Fruit fly (Drosophila melanogaster) whole organism, embryonic: ENCODE data around the gene ca.

Experiments
- ATbp ChIP-seq: fragments of 200-800 bp; sonication (Bioruptor generic); optimal IDR thresholded peaks from 2 replicates; lab custom pipeline; 2017; ENCODE audit warnings: missing biosample characterization, mild to moderate bottlenecking, missing genetic modification characterization, missing genetic modification reagents
- CG10654 ChIP-seq: fragments of 200-800 bp; sonication (Bioruptor generic); optimal IDR thresholded peaks from 2 replicates; lab custom pipeline; 2016; ENCODE audit warnings: missing biosample characterization, missing genetic modification characterization
- CG14014 ChIP-seq: fragments of 200-800 bp; sonication (Bioruptor generic); IDR thresholded peaks from 2 replicates; pipeline ENCODE4 v1.3.6; 2022; ENCODE audit warnings: missing biosample characterization, missing genetic modification characterization
- CG14441 ChIP-seq: fragments of 200-800 bp; sonication (Bioruptor generic); IDR thresholded peaks from 2 replicates; pipeline ENCODE4 v1.3.6; 2022; ENCODE audit warnings: missing biosample characterization, missing genetic modification characterization
- CG1603 ChIP-seq: fragments of 200-800 bp; sonication (Bioruptor generic); optimal IDR thresholded peaks from 2 replicates; lab custom pipeline; 2019; ENCODE audit warnings: missing biosample characterization, mild to moderate bottlenecking, missing genetic modification characterization, moderate library complexity
- CG16863 ChIP-seq: fragments of 200-800 bp; sonication (Bioruptor generic); optimal IDR thresholded peaks from 3 replicates; lab custom pipeline; 2016; ENCODE audit warnings: missing biosample characterization, missing genetic modification characterization
- CG17328 ChIP-seq: fragments of 200-800 bp; sonication (Bioruptor generic); IDR thresholded peaks from 2 replicates; pipeline ENCODE4 v1.3.6; 2022; ENCODE audit warnings: missing biosample characterization, missing genetic modification characterization
- CG18262 ChIP-seq: fragments of 200-800 bp; optimal IDR thresholded peaks from 3 replicates; lab custom pipeline; 2019; ENCODE audit warnings: missing biosample characterization, mild to moderate bottlenecking, missing genetic modification characterization, moderate library complexity
- CG2120 ChIP-seq: fragments of 200-800 bp; sonication (Bioruptor generic); optimal IDR thresholded peaks from 3 replicates; lab custom pipeline; 2016; ENCODE audit warnings: missing biosample characterization, missing genetic modification characterization
- CG2678 ChIP-seq: fragments of 200-800 bp; sonication (Bioruptor generic); optimal IDR thresholded peaks from 3 replicates; lab custom pipeline; 2019; ENCODE audit warnings: missing biosample characterization, mild to moderate bottlenecking, missing genetic modification characterization, moderate library complexity
- CG30431 ChIP-seq: fragments of 200-800 bp; sonication (Bioruptor generic); optimal IDR thresholded peaks from 2 replicates; lab custom pipeline; 2017; ENCODE audit warnings: missing biosample characterization, missing genetic modification characterization
- CG32767 ChIP-seq: fragments of 200-800 bp; sonication (Bioruptor generic); IDR thresholded peaks from 2 replicates; pipeline ENCODE4 v1.3.6; 2022; ENCODE audit warnings: missing biosample characterization, missing genetic modification characterization
- CG32772 ChIP-seq: fragments of 200-800 bp; sonication (Bioruptor generic); IDR thresholded peaks from 2 replicates; pipeline ENCODE4 v1.3.6; 2022; ENCODE audit warnings: missing biosample characterization, missing genetic modification characterization
- CG6272 ChIP-seq: fragments of 200-800 bp; sonication (Bioruptor generic); IDR thresholded peaks from 2 replicates; pipeline ENCODE4 v1.3.6; 2022; ENCODE audit warnings: missing biosample characterization, missing genetic modification characterization
- CG6689 ChIP-seq: fragments of 200-800 bp; sonication (Bioruptor generic); IDR thresholded peaks from 2 replicates; pipeline ENCODE4 v1.3.6; 2022; ENCODE audit warnings: missing biosample characterization, missing genetic modification characterization
- CG7839 ChIP-seq: fragments of 200-800 bp; sonication (Bioruptor generic); optimal IDR thresholded peaks from 3 replicates; lab custom pipeline; 2018; ENCODE audit warnings: missing biosample characterization, mild to moderate bottlenecking, missing genetic modification characterization, moderate library complexity
- CG8359 ChIP-seq: fragments of 200-800 bp; sonication (Bioruptor generic); optimal IDR thresholded peaks from 2 replicates; lab custom pipeline; 2017; ENCODE audit warnings: missing biosample characterization, mild to moderate bottlenecking, missing genetic modification characterization, borderline replicate concordance
- CG9609 ChIP-seq: fragments of 200-800 bp; sonication (Bioruptor generic); optimal IDR thresholded peaks from 3 replicates; lab custom pipeline; 2016; ENCODE audit warnings: missing biosample characterization, missing genetic modification characterization
- CG9876 ChIP-seq: fragments of 200-800 bp; sonication (Bioruptor generic); optimal IDR thresholded peaks from 2 replicates; lab custom pipeline; 2016; ENCODE audit warnings: missing biosample characterization, missing genetic modification characterization
- Mrtf ChIP-seq: fragments of 200-800 bp; sonication (Bioruptor generic); IDR thresholded peaks from 3 replicates; pipeline ENCODE4 v1.3.6; 2022; ENCODE audit warnings: missing biosample characterization, missing genetic modification characterization
- Oaz ChIP-seq: fragments of 200-800 bp; sonication (Bioruptor generic); IDR thresholded peaks from 2 replicates; pipeline ENCODE4 v1.3.6; 2022; ENCODE audit warnings: missing biosample characterization, missing genetic modification characterization
- Ptx1 ChIP-seq: fragments of 200-800 bp; sonication (Bioruptor generic); IDR thresholded peaks from 2 replicates; pipeline ENCODE4 v1.3.6; 2022; ENCODE audit warnings: missing biosample characterization, missing genetic modification characterization
- Rfx ChIP-seq: fragments of 200-800 bp; sonication (Bioruptor generic); IDR thresholded peaks from 2 replicates; pipeline ENCODE4 v1.3.6; 2022; ENCODE audit warnings: missing biosample characterization, missing genetic modification characterization
- Side ChIP-seq: fragments of 200-800 bp; sonication (Bioruptor generic); optimal IDR thresholded peaks from 2 replicates; lab custom pipeline; 2016; ENCODE audit warnings: missing biosample characterization, missing genetic modification characterization
- Sin3A ChIP-seq: fragments of >200 bp; optimal IDR thresholded peaks from 2 replicates; lab custom pipeline; 2018
- Stat92E ChIP-seq, 3 experiments: fragments of >200 bp in 2 of 3; fragments of 200-800 bp in 1 of 3; sonication (Bioruptor generic) in 1 of 3; optimal IDR thresholded peaks; 2 replicates each; lab custom pipeline; 2017 to 2019; ENCODE audit warnings: missing biosample characterization in 3 of 3, missing genetic modification characterization in 3 of 3, mild to moderate bottlenecking in 1 of 3, moderate library complexity in 1 of 3
- al ChIP-seq: fragments of 200-800 bp; sonication (Bioruptor generic); IDR thresholded peaks from 2 replicates; pipeline ENCODE4 v1.3.6; 2022; ENCODE audit warnings: missing biosample characterization, missing genetic modification characterization
- ash1 ChIP-seq: fragments of 200-800 bp; sonication (Bioruptor generic); optimal IDR thresholded peaks from 2 replicates; lab custom pipeline; 2018; ENCODE audit warnings: missing biosample characterization, mild to moderate bottlenecking, missing genetic modification characterization
- bsh ChIP-seq, 2 experiments: fragments of 200-800 bp; sonication (Bioruptor generic); optimal IDR thresholded peaks; 2 replicates each; lab custom pipeline; 2017 to 2018; ENCODE audit warnings: mild to moderate bottlenecking in 2 of 2, missing biosample characterization in 2 of 2, missing genetic modification characterization in 2 of 2, moderate library complexity in 1 of 2
- dpn ChIP-seq, 2 experiments: fragments of 200-800 bp; sonication (Bioruptor generic); optimal IDR thresholded peaks; 3 replicates each; lab custom pipeline; 2016; ENCODE audit warnings: missing biosample characterization in 2 of 2, missing genetic modification characterization in 2 of 2
- esg ChIP-seq: fragments of 200-800 bp; sonication (Bioruptor generic); conservative IDR thresholded peaks from 2 replicates; pipeline ENCODE4 v1.3.6; 2022; ENCODE audit warnings: missing biosample characterization, missing genetic modification characterization
- fd96Cb ChIP-seq: fragments of 200-800 bp; sonication (Bioruptor generic); optimal IDR thresholded peaks from 2 replicates; lab custom pipeline; 2018; ENCODE audit warnings: missing biosample characterization, mild to moderate bottlenecking, missing genetic modification characterization, moderate library complexity
- klu ChIP-seq: fragments of 200-800 bp; sonication (Bioruptor generic); IDR thresholded peaks from 2 replicates; pipeline ENCODE4 v1.3.6; 2022; ENCODE audit warnings: missing biosample characterization, missing genetic modification characterization
- lab ChIP-seq: fragments of 200-800 bp; sonication (Bioruptor generic); optimal IDR thresholded peaks from 3 replicates; lab custom pipeline; 2017; ENCODE audit warnings: missing biosample characterization, missing genetic modification characterization, mild to moderate bottlenecking, moderate library complexity, missing genetic modification reagents
- lilli ChIP-seq: fragments of 200-800 bp; sonication (Bioruptor generic); optimal IDR thresholded peaks from 3 replicates; lab custom pipeline; 2016; ENCODE audit warnings: missing biosample characterization, missing genetic modification characterization
- nmo ChIP-seq: fragments of 200-800 bp; sonication (Bioruptor generic); optimal IDR thresholded peaks from 2 replicates; lab custom pipeline; 2018; ENCODE audit warnings: missing biosample characterization, mild to moderate bottlenecking, missing genetic modification characterization, moderate library complexity
- pum ChIP-seq: fragments of 200-800 bp; sonication (Bioruptor generic); optimal IDR thresholded peaks from 2 replicates; lab custom pipeline; 2016; ENCODE audit warnings: missing biosample characterization, missing genetic modification characterization
- sc ChIP-seq, 3 experiments: fragments of >200 bp in 2 of 3; fragments of 200-800 bp in 1 of 3; sonication (Bioruptor generic) in 1 of 3; optimal IDR thresholded peaks; 2 replicates in 2 of 3; 3 replicates in 1 of 3; lab custom pipeline; 2017; ENCODE audit warnings: mild to moderate bottlenecking in 1 of 3, missing biosample characterization in 1 of 3, missing genetic modification characterization in 1 of 3, missing genetic modification reagents in 1 of 3
- sens ChIP-seq: fragments of 200-800 bp; sonication (Bioruptor generic); peaks from one replicate; lab custom pipeline; 2016; ENCODE audit warnings: missing biosample characterization, missing genetic modification characterization
- sna ChIP-seq: fragments of 200-800 bp; sonication (Bioruptor generic); IDR thresholded peaks from 2 replicates; pipeline ENCODE4 v1.3.6; 2022; ENCODE audit warnings: missing biosample characterization, missing genetic modification characterization; ENCODE audit not compliant: partially characterized antibody
- tna ChIP-seq: fragments of 200-800 bp; sonication (Bioruptor generic); IDR thresholded peaks from 2 replicates; pipeline ENCODE4 v1.3.6; 2022; ENCODE audit warnings: missing biosample characterization, missing genetic modification characterization; ENCODE audit not compliant: partially characterized antibody
- unc-4 ChIP-seq: fragments of 200-800 bp; sonication (Bioruptor generic); IDR thresholded peaks from 2 replicates; pipeline ENCODE4 v1.3.6; 2022; ENCODE audit warnings: missing biosample characterization, missing genetic modification characterization; ENCODE audit not compliant: partially characterized antibody
- unpg ChIP-seq: fragments of 200-800 bp; sonication (Bioruptor generic); optimal IDR thresholded peaks from 3 replicates; lab custom pipeline; 2018; ENCODE audit warnings: missing biosample characterization, mild to moderate bottlenecking, missing genetic modification characterization, moderate library complexity
- wor ChIP-seq: fragments of 200-800 bp; sonication (Bioruptor generic); IDR thresholded peaks from 2 replicates; pipeline ENCODE4 v1.3.6; 2022; ENCODE audit warnings: missing biosample characterization, missing genetic modification characterization
- zfh2 ChIP-seq: fragments of 200-800 bp; sonication (Bioruptor generic); optimal IDR thresholded peaks from 2 replicates; lab custom pipeline; 2016; ENCODE audit warnings: missing biosample characterization, missing genetic modification characterization

The ca gene

DNA sequence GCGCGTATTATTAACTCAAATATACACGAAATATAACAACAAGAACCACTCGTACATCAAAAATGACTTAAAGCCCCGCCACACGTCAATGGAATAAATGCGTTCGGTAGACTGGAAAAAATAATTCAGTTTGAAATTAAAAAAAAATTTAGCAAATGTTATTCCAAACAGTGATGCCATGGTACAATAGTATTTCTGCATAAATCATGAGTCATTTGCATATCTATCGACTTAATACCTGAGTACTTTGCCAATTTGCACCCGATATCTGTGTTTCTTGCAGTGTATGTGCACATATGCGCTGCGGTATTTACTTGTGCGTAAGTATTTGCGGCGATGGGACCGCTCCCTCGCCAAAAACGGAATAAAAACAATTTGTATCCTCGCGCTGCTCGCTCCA, 43.5 kb upstream of the ca start (continued):
- TF ChIP-seq sna (no peak), sc (optimal IDR thresholded peaks at IDR 0.05; lab: Kevin White, UChicago) (no peak), sc (GFP tag; optimal IDR thresholded peaks at IDR 0.05; lab: Kevin White, UChicago) (peak; percentile 2), wor (no peak), Oaz (GFP tag; lab: Robert Waterston, UW) (0 out of 2 replicates have a peak, but pooled peaks have one; percentile 15), Sin3A (lab: Kevin White, UChicago) (no peak), CG32767 (GFP tag; lab: Robert Waterston, UW) (no peak), zfh2 (GFP tag; lab: Kevin White, UChicago) (peak; percentile 31), CG30431 (GFP tag; lab: Kevin White, UChicago) (peak; percentile 15), CG10654 (peak; percentile 39), CG32772 (GFP tag; lab: Robert Waterston, UW) (0 out of 2 replicates have a peak, but pooled peaks have one; percentile 20), tna (GFP tag; lab: Robert Waterston, UW) (no peak), ash1 (no peak), bsh (GFP tag; optimal IDR thresholded peaks at IDR 0.05; lab: Kevin White, UChicago) (peak in 1 of 2 experiments; percentile 49), unc-4 (GFP tag; lab: Robert Waterston, UW) (no peak), pum (peak; percentile 6), CG18262 (tag; lab: Kevin White, UChicago) (peak; percentile 7), fd96Cb (tag; lab: Kevin White, UChicago) (peak; percentile 33), Rfx (GFP tag; lab: Robert Waterston, UW) (peak; percentile 32; the same call in 1 of the 2 replicates), CG2120 (GFP tag; lab: Kevin White, UChicago) (peak; percentile 2), CG7839 (tag; lab: Kevin White, UChicago) (peak; percentile 35), sens (peak; percentile 88), klu (GFP tag; lab: Robert Waterston, UW) (no peak), CG2678 (peak; percentile 25), CG16863 (peak; percentile 19), CG6689 (GFP tag; lab: Robert Waterston, UW) (0 out of 2 replicates have a peak, but pooled peaks have one; percentile 26), CG1603 (tag; lab: Kevin White, UChicago) (peak; percentile 55), CG9876 (GFP tag; lab: Kevin White, UChicago) (no peak), Stat92E (GFP tag; optimal IDR thresholded peaks at IDR 0.05; lab: Kevin White, UChicago) (no peak), CG9609 (GFP tag; lab: Kevin White, UChicago) (peak; percentile 32), nmo (GFP tag; lab: Kevin White, UChicago) (peak; percentile 13), lilli (GFP tag; lab: Kevin White, UChicago) (peak; percentile 30), CG6272 (GFP tag; lab: Robert Waterston, UW) (no peak), esg (GFP tag; lab: Robert Waterston, UW) (peak; percentile 45), Side (GFP tag; lab: Kevin White, UChicago) (peak; percentile 22), Mrtf (GFP tag; lab: Robert Waterston, UW) (0 out of 3 replicates have a peak, but pooled peaks have one; percentile 41), lab (GFP tag; lab: Kevin White, UChicago) (peak; percentile 9), ATbp (peak; percentile 15), CG8359 (GFP tag; lab: Kevin White, UChicago) (no peak), unpg (peak; percentile 44), CG14014 (GFP tag; lab: Robert Waterston, UW) (peak; percentile 30; the same call in 1 of the 2 replicates), al (GFP tag; lab: Robert Waterston, UW) (peak; percentile 16; the same call in 1 of the 2 replicates), CG17328 (GFP tag; lab: Robert Waterston, UW) (0 out of 2 replicates have a peak, but pooled peaks have one; percentile 28), CG14441 (0 out of 2 replicates have a peak, but pooled peaks have one; percentile 21), dpn (GFP tag; optimal IDR thresholded peaks at IDR 0.05; lab: Kevin White, UChicago) (peak; percentile 3 to 12), Ptx1 (GFP tag; lab: Robert Waterston, UW) (peak; percentile 52; the same call in 1 of the 2 replicates)
